Worm (Caenorhabditis elegans): Measurements from ENCODE around the gene str-144.

ce11 chrV:8025259-8025658 is 46.7 kb downstream of the str-144 start:
- TF ChIP-seq pes-1 (GFP tag; IDR thresholded peaks at IDR 0.05), result no peak
- no peak for TF ChIP-seq scrt-1 (GFP tag; IDR thresholded peaks at IDR 0.05)
- TF ChIP-seq hnd-1 (tag; optimal IDR thresholded peaks at IDR 0.05), result no peak
- TF ChIP-seq ama-1 (optimal IDR thresholded peaks at IDR 0.05), result no peak
- no peak for TF ChIP-seq hmbx-1 (tag; optimal IDR thresholded peaks at IDR 0.05)
- TF ChIP-seq ets-7 (tag; optimal IDR thresholded peaks at IDR 0.05), result no peak
- no peak for TF ChIP-seq tbx-11 (GFP tag; IDR thresholded peaks at IDR 0.05)
- no peak for TF ChIP-seq aly-1 (tag; optimal IDR thresholded peaks at IDR 0.05)
- TF ChIP-seq ceh-36 (tag; optimal IDR thresholded peaks at IDR 0.05), result no peak
- no peak for TF ChIP-seq F13C5.2 (tag; optimal IDR thresholded peaks at IDR 0.05)
- TF ChIP-seq flt-1 (GFP tag; IDR thresholded peaks at IDR 0.05), result no peak

Measured in whole organism, early embryonic.